Fruit fly (Drosophila melanogaster): Measurements from ENCODE around the gene Golgin104.

DNA sequence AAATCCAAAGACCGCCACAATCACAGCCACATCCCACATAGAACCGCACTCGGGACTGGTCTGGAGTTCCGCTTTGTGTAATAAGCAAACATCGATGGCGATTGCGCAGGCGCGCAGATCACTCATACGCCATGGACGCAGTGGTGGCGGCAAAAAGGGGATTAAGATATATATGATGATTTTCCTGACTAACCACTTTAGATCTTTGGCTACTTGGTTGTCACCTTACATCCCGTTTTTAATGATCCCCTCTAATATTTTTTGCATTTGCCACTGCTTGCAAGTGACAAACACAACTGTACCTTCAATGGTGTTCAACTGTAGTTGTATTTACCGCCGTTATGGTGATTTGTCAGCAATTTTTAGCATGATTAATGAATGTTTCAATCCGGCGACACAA lies 41.8 kb downstream of the Golgin104 start:
- TF ChIP-seq ovo (GFP tag; optimal IDR thresholded peaks at IDR 0.05) (no peak), CG1620 (GFP tag; optimal IDR thresholded peaks at IDR 0.05) (no peak), Clk (GFP tag; optimal IDR thresholded peaks at IDR 0.05) (no peak), CG7101 (tag; optimal IDR thresholded peaks at IDR 0.05) (no peak), toe (GFP tag; optimal IDR thresholded peaks at IDR 0.05) (no peak), Hr96 (GFP tag; optimal IDR thresholded peaks at IDR 0.05) (no peak), bab1 (GFP tag; optimal IDR thresholded peaks at IDR 0.05) (no peak), cnc (optimal IDR thresholded peaks at IDR 0.05) (no peak)

Measured in whole organism, adult.